Comparison of ENCODE assay signal across 1 fruit fly cellular context in genomic region chrX:2041981-2042847, dm6.
A peak's percentile ranks its signal among the peaks of the same experiment; 100 is the strongest.
TF ChIP-seq lines count a peak whose summit lies in the region.

Gene Actn, minus strand, starts transcription at chrX:2042311.
Gene usp, minus strand, starts transcription at chrX:2042311.

TF ChIP-seq in whole organism, embryonic, 481 proteins besides CTCF, POLR2A, EP300 and RAD21 (continued from another document and continues in another):
- TF ChIP-seq sc (optimal IDR thresholded peaks at IDR 0.05; lab: Kevin White, UChicago) (no peak), sc (GFP tag; optimal IDR thresholded peaks at IDR 0.05; lab: Kevin White, UChicago) (no peak), CG1233 (GFP tag; optimal IDR thresholded peaks at IDR 0.05; lab: Kevin White, UChicago) (no peak), lov (optimal IDR thresholded peaks at IDR 0.05; lab: Kevin White, UChicago) (no peak), lov (GFP tag; IDR thresholded peaks at IDR 0.05; lab: Robert Waterston, UW) (no peak), CG32772 (GFP tag; IDR thresholded peaks at IDR 0.05; lab: Robert Waterston, UW) (no peak), Fer2 (tag; optimal IDR thresholded peaks at IDR 0.05; lab: Kevin White, UChicago) (no peak), Xrp1 (GFP tag; IDR thresholded peaks at IDR 0.05; lab: Robert Waterston, UW) (peak; percentile 42; the same call in 1 of the 2 replicates), Sry-β (GFP tag; optimal IDR thresholded peaks at IDR 0.05; lab: Kevin White, UChicago) (no peak), insv (GFP tag; optimal IDR thresholded peaks at IDR 0.05; lab: Kevin White, UChicago) (no peak), sim (GFP tag; IDR thresholded peaks at IDR 0.05; lab: Robert Waterston, UW) (no peak), CG15601 (tag; optimal IDR thresholded peaks at IDR 0.05; lab: Kevin White, UChicago) (no peak), lab (GFP tag; optimal IDR thresholded peaks at IDR 0.05; lab: Kevin White, UChicago) (no peak), HmgZ (tag; optimal IDR thresholded peaks at IDR 0.05; lab: Kevin White, UChicago) (peak; percentile 30), Ets97D (GFP tag; optimal IDR thresholded peaks at IDR 0.05; lab: Kevin White, UChicago) (peak; percentile 1), ab (GFP tag; optimal IDR thresholded peaks at IDR 0.05; lab: Kevin White, UChicago) (no peak), Aef1 (GFP tag; IDR thresholded peaks at IDR 0.05; lab: Robert Waterston, UW) (no peak), CkIIα-i1 (GFP tag; IDR thresholded peaks at IDR 0.05; lab: Robert Waterston, UW) (no peak), tin (GFP tag; optimal IDR thresholded peaks at IDR 0.05; lab: Kevin White, UChicago) (no peak), hb (GFP tag; IDR thresholded peaks at IDR 0.05; lab: Robert Waterston, UW; ENCODE audit: partially characterized antibody) (no peak), Sox102F (GFP tag; optimal IDR thresholded peaks at IDR 0.05; lab: Kevin White, UChicago) (peak; percentile 35), B-H1 (GFP tag; IDR thresholded peaks at IDR 0.05; lab: Robert Waterston, UW) (no peak), Dek (tag; optimal IDR thresholded peaks at IDR 0.05; lab: Kevin White, UChicago) (no peak), Eip74EF (GFP tag; optimal IDR thresholded peaks at IDR 0.05; lab: Kevin White, UChicago) (peak in 1 of 2 experiments; percentile 83), Hey (tag; optimal IDR thresholded peaks at IDR 0.05; lab: Kevin White, UChicago) (no peak), NFAT (GFP tag; IDR thresholded peaks at IDR 0.05; lab: Robert Waterston, UW) (no peak), odd (GFP tag; optimal IDR thresholded peaks at IDR 0.05; lab: Kevin White, UChicago) (no peak), shn (GFP tag; optimal IDR thresholded peaks at IDR 0.05; lab: Kevin White, UChicago) (no peak), CG2712 (tag; optimal IDR thresholded peaks at IDR 0.05; lab: Kevin White, UChicago) (peak; percentile 42), CG14710 (tag; optimal IDR thresholded peaks at IDR 0.05; lab: Kevin White, UChicago) (peak; percentile 47), CG13287 (GFP tag; IDR thresholded peaks at IDR 0.05; lab: Robert Waterston, UW; ENCODE audit: partially characterized antibody) (peak; percentile 45), gro (GFP tag; optimal IDR thresholded peaks at IDR 0.05; lab: Kevin White, UChicago) (no peak), emc (GFP tag; optimal IDR thresholded peaks at IDR 0.05; lab: Kevin White, UChicago) (no peak), E2f1 (GFP tag; IDR thresholded peaks at IDR 0.05; lab: Robert Waterston, UW) (no peak), CG13123 (GFP tag; optimal IDR thresholded peaks at IDR 0.05; lab: Kevin White, UChicago) (no peak), run (tag; optimal IDR thresholded peaks at IDR 0.05; lab: Kevin White, UChicago) (no peak), CG18619 (GFP tag; optimal IDR thresholded peaks at IDR 0.05; lab: Kevin White, UChicago) (no peak), Vsx1 (GFP tag; optimal IDR thresholded peaks at IDR 0.05; lab: Kevin White, UChicago) (no peak), CG4404 (GFP tag; IDR thresholded peaks at IDR 0.05; lab: Robert Waterston, UW) (no peak), CG6854 (GFP tag; optimal IDR thresholded peaks at IDR 0.05; lab: Kevin White, UChicago) (no peak), Gug (GFP tag; IDR thresholded peaks at IDR 0.05; lab: Robert Waterston, UW) (no peak), psq (GFP tag; optimal IDR thresholded peaks at IDR 0.05; lab: Kevin White, UChicago) (no peak), Hmr (GFP tag; optimal IDR thresholded peaks at IDR 0.05; lab: Kevin White, UChicago) (peak; percentile 12), Dll (GFP tag; IDR thresholded peaks at IDR 0.05; lab: Robert Waterston, UW; ENCODE audit: partially characterized antibody) (no peak), al (GFP tag; IDR thresholded peaks at IDR 0.05; lab: Robert Waterston, UW) (no peak), Dp (GFP tag; optimal IDR thresholded peaks at IDR 0.05; lab: Kevin White, UChicago) (no peak), Atf-2 (GFP tag; optimal IDR thresholded peaks at IDR 0.05; lab: Kevin White, UChicago) (no peak), CG42726 (GFP tag; IDR thresholded peaks at IDR 0.05; lab: Robert Waterston, UW; ENCODE audit: partially characterized antibody) (no peak), CG4707 (GFP tag; optimal IDR thresholded peaks at IDR 0.05; lab: Kevin White, UChicago) (no peak), C15 (GFP tag; IDR thresholded peaks at IDR 0.05; lab: Robert Waterston, UW) (no peak), wek (GFP tag; optimal IDR thresholded peaks at IDR 0.05; lab: Kevin White, UChicago) (no peak), phol (tag; optimal IDR thresholded peaks at IDR 0.05; lab: Kevin White, UChicago) (peak; percentile 75), CG2202 (tag; optimal IDR thresholded peaks at IDR 0.05; lab: Kevin White, UChicago) (no peak), Adf1 (GFP tag; IDR thresholded peaks at IDR 0.05; lab: Robert Waterston, UW) (no peak), CG11093 (GFP tag; IDR thresholded peaks at IDR 0.05; lab: Robert Waterston, UW) (no peak), HHEX (GFP tag; optimal IDR thresholded peaks at IDR 0.05; lab: Kevin White, UChicago) (no peak), CG9727 (GFP tag; optimal IDR thresholded peaks at IDR 0.05; lab: Kevin White, UChicago) (no peak), sqz (GFP tag; optimal IDR thresholded peaks at IDR 0.05; lab: Kevin White, UChicago) (peak; percentile 49), lilli (GFP tag; optimal IDR thresholded peaks at IDR 0.05; lab: Kevin White, UChicago) (peak; percentile 43), E2f2 (GFP tag; IDR thresholded peaks at IDR 0.05; lab: Robert Waterston, UW) (no peak; the same call in 1 of the 2 replicates), klu (GFP tag; IDR thresholded peaks at IDR 0.05; lab: Robert Waterston, UW) (no peak), Six4 (GFP tag; optimal IDR thresholded peaks at IDR 0.05; lab: Kevin White, UChicago) (no peak), CG12659 (GFP tag; optimal IDR thresholded peaks at IDR 0.05; lab: Kevin White, UChicago) (peak; percentile 27), CG8089 (GFP tag; optimal IDR thresholded peaks at IDR 0.05; lab: Kevin White, UChicago) (no peak), stwl (tag; optimal IDR thresholded peaks at IDR 0.05; lab: Kevin White, UChicago) (peak; percentile 40), CG17385 (GFP tag; optimal IDR thresholded peaks at IDR 0.05; lab: Kevin White, UChicago) (peak; percentile 89), otp (GFP tag; IDR thresholded peaks at IDR 0.05; lab: Robert Waterston, UW) (no peak), CG34422 (GFP tag; IDR thresholded peaks at IDR 0.05; lab: Robert Waterston, UW) (peak; percentile 23; the same call in 1 of the 3 replicates), CG11560 (tag; IDR thresholded peaks at IDR 0.05; lab: Robert Waterston, UW) (no peak), onecut (GFP tag; IDR thresholded peaks at IDR 0.05; lab: Robert Waterston, UW) (no peak), Neu2 (GFP tag; optimal IDR thresholded peaks at IDR 0.05; lab: Kevin White, UChicago; ENCODE audit: borderline replicate concordance) (no peak), CG30403 (GFP tag; optimal IDR thresholded peaks at IDR 0.05; lab: Kevin White, UChicago) (peak; percentile 10), MESR4 (GFP tag; optimal IDR thresholded peaks at IDR 0.05; lab: Kevin White, UChicago) (peak; percentile 2), row (GFP tag; IDR thresholded peaks at IDR 0.05; lab: Robert Waterston, UW) (peak; percentile 76), Hr78 (GFP tag; optimal IDR thresholded peaks at IDR 0.05; lab: Kevin White, UChicago) (peak in 1 of 2 experiments; percentile 53), CG10979 (tag; optimal IDR thresholded peaks at IDR 0.05; lab: Kevin White, UChicago) (peak; percentile 35), fu2 (GFP tag; optimal IDR thresholded peaks at IDR 0.05; lab: Kevin White, UChicago) (no peak), CG14441 (GFP tag; IDR thresholded peaks at IDR 0.05; lab: Robert Waterston, UW) (0 out of 2 replicates have a peak, but pooled peaks have one; percentile 5), HLH4C (GFP tag; IDR thresholded peaks at IDR 0.05; lab: Robert Waterston, UW; ENCODE audit: partially characterized antibody) (no peak), CG32532 (GFP tag; IDR thresholded peaks at IDR 0.05; lab: Robert Waterston, UW) (0 out of 2 replicates have a peak, but pooled peaks have one; percentile 10), unpg (GFP tag; optimal IDR thresholded peaks at IDR 0.05; lab: Kevin White, UChicago) (peak; percentile 43), Antp (GFP tag; optimal IDR thresholded peaks at IDR 0.05; lab: Kevin White, UChicago) (no peak), br (optimal IDR thresholded peaks at IDR 0.05; lab: Kevin White, UChicago) (no peak), CG10274 (GFP tag; optimal IDR thresholded peaks at IDR 0.05; lab: Kevin White, UChicago) (no peak), CG8944 (GFP tag; optimal IDR thresholded peaks at IDR 0.05; lab: Kevin White, UChicago) (no peak), pnt (GFP tag; optimal IDR thresholded peaks at IDR 0.05; lab: Kevin White, UChicago) (no peak), CG9876 (GFP tag; optimal IDR thresholded peaks at IDR 0.05; lab: Kevin White, UChicago) (no peak), CG6689 (GFP tag; IDR thresholded peaks at IDR 0.05; lab: Robert Waterston, UW) (no peak), CG18764 (GFP tag; optimal IDR thresholded peaks at IDR 0.05; lab: Kevin White, UChicago) (no peak), CG16779 (GFP tag; IDR thresholded peaks at IDR 0.05; lab: Robert Waterston, UW) (no peak), Optix (GFP tag; IDR thresholded peaks at IDR 0.05; lab: Robert Waterston, UW) (no peak), CG30431 (GFP tag; optimal IDR thresholded peaks at IDR 0.05; lab: Kevin White, UChicago) (no peak), Atf6 (GFP tag; IDR thresholded peaks at IDR 0.05; lab: Robert Waterston, UW) (no peak), abd-A (tag; optimal IDR thresholded peaks at IDR 0.05; lab: Kevin White, UChicago) (no peak), Oaz (GFP tag; IDR thresholded peaks at IDR 0.05; lab: Robert Waterston, UW) (no peak), CG34376 (GFP tag; optimal IDR thresholded peaks at IDR 0.05; lab: Kevin White, UChicago) (peak; percentile 12), CG9215 (GFP tag; IDR thresholded peaks at IDR 0.05; lab: Robert Waterston, UW) (no peak), CG2116 (GFP tag; optimal IDR thresholded peaks at IDR 0.05; lab: Kevin White, UChicago) (no peak), Deaf1 (tag; optimal IDR thresholded peaks at IDR 0.05; lab: Kevin White, UChicago) (no peak), Opbp (GFP tag; IDR thresholded peaks at IDR 0.05; lab: Robert Waterston, UW; ENCODE audit: partially characterized antibody) (no peak), Ptx1 (GFP tag; IDR thresholded peaks at IDR 0.05; lab: Robert Waterston, UW) (no peak), CG3838 (GFP tag; optimal IDR thresholded peaks at IDR 0.05; lab: Kevin White, UChicago) (no peak), gsb (GFP tag; IDR thresholded peaks at IDR 0.05; lab: Robert Waterston, UW) (no peak), CG11085 (GFP tag; IDR thresholded peaks at IDR 0.05; lab: Robert Waterston, UW) (no peak), Tbp (GFP tag; optimal IDR thresholded peaks at IDR 0.05; lab: Kevin White, UChicago) (no peak), CG1603 (tag; optimal IDR thresholded peaks at IDR 0.05; lab: Kevin White, UChicago) (peak; percentile 49), mirr (GFP tag; optimal IDR thresholded peaks at IDR 0.05; lab: Kevin White, UChicago) (peak; percentile 2), sens-2 (GFP tag; IDR thresholded peaks at IDR 0.05; lab: Robert Waterston, UW) (no peak), CG7839 (tag; optimal IDR thresholded peaks at IDR 0.05; lab: Kevin White, UChicago) (peak; percentile 47), Dip3 (GFP tag; optimal IDR thresholded peaks at IDR 0.05; lab: Kevin White, UChicago) (no peak), Mad (GFP tag; optimal IDR thresholded peaks at IDR 0.05; lab: Kevin White, UChicago) (no peak), CG12744 (GFP tag; optimal IDR thresholded peaks at IDR 0.05; lab: Kevin White, UChicago) (no peak), bsh (GFP tag; optimal IDR thresholded peaks at IDR 0.05; lab: Kevin White, UChicago) (no peak), YL-1 (GFP tag; optimal IDR thresholded peaks at IDR 0.05; lab: Kevin White, UChicago) (no peak), CG15073 (GFP tag; optimal IDR thresholded peaks at IDR 0.05; lab: Kevin White, UChicago) (no peak), hbn (GFP tag; IDR thresholded peaks at IDR 0.05; lab: Robert Waterston, UW; ENCODE audit: partially characterized antibody) (no peak), nom (GFP tag; optimal IDR thresholded peaks at IDR 0.05; lab: Kevin White, UChicago) (peak; percentile 63), Hsf (GFP tag; optimal IDR thresholded peaks at IDR 0.05; lab: Kevin White, UChicago) (peak; percentile 1), dati (GFP tag; IDR thresholded peaks at IDR 0.05; lab: Robert Waterston, UW) (no peak), nau (GFP tag; optimal IDR thresholded peaks at IDR 0.05; lab: Kevin White, UChicago) (no peak), dpn (GFP tag; optimal IDR thresholded peaks at IDR 0.05; lab: Kevin White, UChicago) (peak in 1 of 2 experiments; percentile 8), Med (GFP tag; lab: Kevin White, UChicago) (peak; percentile 80), Ravus (GFP tag; IDR thresholded peaks at IDR 0.05; lab: Robert Waterston, UW) (no peak), gcm (GFP tag; optimal IDR thresholded peaks at IDR 0.05; lab: Kevin White, UChicago) (peak; percentile 9), CG3407 (GFP tag; optimal IDR thresholded peaks at IDR 0.05; lab: Kevin White, UChicago) (no peak), CG15269 (tag; optimal IDR thresholded peaks at IDR 0.05; lab: Kevin White, UChicago) (peak; percentile 31), caup (GFP tag; optimal IDR thresholded peaks at IDR 0.05; lab: Kevin White, UChicago; ENCODE audit: severe bottlenecking) (no peak), ken (GFP tag; IDR thresholded peaks at IDR 0.05; lab: Robert Waterston, UW) (no peak), CG10565 (GFP tag; optimal IDR thresholded peaks at IDR 0.05; lab: Kevin White, UChicago) (no peak), crol (GFP tag; IDR thresholded peaks at IDR 0.05; lab: Robert Waterston, UW) (peak; percentile 82), CG17328 (GFP tag; IDR thresholded peaks at IDR 0.05; lab: Robert Waterston, UW) (no peak), CG11456 (GFP tag; IDR thresholded peaks at IDR 0.05; lab: Robert Waterston, UW) (no peak), CG7745 (tag; optimal IDR thresholded peaks at IDR 0.05; lab: Kevin White, UChicago) (no peak), CG6791 (GFP tag; IDR thresholded peaks at IDR 0.05; lab: Robert Waterston, UW; ENCODE audit: partially characterized antibody) (no peak), sens (GFP tag; lab: Kevin White, UChicago) (peak; percentile 86), sug (tag; optimal IDR thresholded peaks at IDR 0.05; lab: Kevin White, UChicago) (peak; percentile 95), CG10543 (GFP tag; optimal IDR thresholded peaks at IDR 0.05; lab: Kevin White, UChicago) (no peak), B-H2 (GFP tag; optimal IDR thresholded peaks at IDR 0.05; lab: Kevin White, UChicago) (no peak)
